Worm (Caenorhabditis elegans) whole organism, L3 larva: ENCODE measurements around the gene stc-1.

ENCODE experiments used
- R02D3.7 ChIP-seq: fragments of 150-350 bp; optimal IDR thresholded peaks from 2 replicates; lab custom pipeline; 2014; ENCODE audit warnings: missing biosample characterization, missing genetic modification characterization
- ZK546.5 ChIP-seq: sonication (generic microtip); optimal IDR thresholded peaks from 2 replicates; lab custom pipeline; 2017; ENCODE audit warnings: missing biosample characterization, missing genetic modification characterization
- aly-2 ChIP-seq: fragments of 150-350 bp; optimal IDR thresholded peaks from 2 replicates; lab custom pipeline; 2014; ENCODE audit warnings: missing biosample characterization, missing genetic modification characterization
- ama-1 ChIP-seq: fragments of 150-350 bp; optimal IDR thresholded peaks from 2 replicates; lab custom pipeline; 2018
- ceh-16 ChIP-seq: sonication (generic microtip); optimal IDR thresholded peaks from 2 replicates; lab custom pipeline; 2017; ENCODE audit warnings: missing biosample characterization, missing genetic modification characterization
- ceh-28 ChIP-seq: fragments of 150-350 bp; optimal IDR thresholded peaks from 2 replicates; lab custom pipeline; 2014; ENCODE audit warnings: missing biosample characterization, missing genetic modification reagents, missing genetic modification characterization
- ceh-82 ChIP-seq: fragments of 150-350 bp; optimal IDR thresholded peaks from 2 replicates; lab custom pipeline; 2014; ENCODE audit warnings: missing biosample characterization, missing genetic modification characterization
- ceh-9 ChIP-seq: sonication (generic microtip); optimal IDR thresholded peaks from 2 replicates; lab custom pipeline; 2018; ENCODE audit warnings: missing biosample characterization, missing genetic modification characterization
- daf-12 ChIP-seq: fragments of 150-350 bp; optimal IDR thresholded peaks from 2 replicates; lab custom pipeline; 2014; ENCODE audit warnings: missing biosample characterization, missing genetic modification reagents, missing genetic modification characterization
- egl-27 ChIP-seq: sonication (generic microtip); optimal IDR thresholded peaks from 4 replicates; lab custom pipeline; 2017; ENCODE audit warnings: missing biosample characterization, missing genetic modification reagents, missing genetic modification characterization
- egl-5 ChIP-seq: fragments of 150-350 bp; optimal IDR thresholded peaks from 2 replicates; lab custom pipeline; 2017; ENCODE audit warnings: missing biosample characterization, missing genetic modification reagents, missing genetic modification characterization, inconsistent platforms
- elt-1 ChIP-seq: fragments of 150-350 bp; optimal IDR thresholded peaks from 2 replicates; lab custom pipeline; 2014; ENCODE audit warnings: missing biosample characterization, missing genetic modification characterization
- elt-2 ChIP-seq: sonication (generic microtip); optimal IDR thresholded peaks from 2 replicates; lab custom pipeline; 2016; ENCODE audit warnings: missing genetic modification reagents, mild to moderate bottlenecking, missing genetic modification characterization, missing compliant biosample characterization
- eor-1 ChIP-seq, 2 experiments: fragments of 150-350 bp; optimal IDR thresholded peaks; 2 replicates each; lab custom pipeline; 2014 to 2018; ENCODE audit warnings: missing biosample characterization in 2 of 2, missing genetic modification characterization in 2 of 2
- fkh-10 ChIP-seq: sonication (generic microtip); optimal IDR thresholded peaks from 2 replicates; lab custom pipeline; 2017; ENCODE audit warnings: missing biosample characterization, missing genetic modification reagents, missing genetic modification characterization
- fos-1 ChIP-seq: fragments of 150-350 bp; optimal IDR thresholded peaks from 2 replicates; lab custom pipeline; 2014; ENCODE audit warnings: missing biosample characterization, missing genetic modification characterization
- hmg-11 ChIP-seq: sonication (generic microtip); optimal IDR thresholded peaks from 2 replicates; lab custom pipeline; 2016; ENCODE audit warnings: missing genetic modification characterization, missing compliant biosample characterization
- jun-1 ChIP-seq: fragments of 150-350 bp; optimal IDR thresholded peaks from 2 replicates; lab custom pipeline; 2014; ENCODE audit warnings: missing biosample characterization, missing genetic modification reagents, missing genetic modification characterization
- lin-15B ChIP-seq: fragments of 150-350 bp; optimal IDR thresholded peaks from 2 replicates; lab custom pipeline; 2014; ENCODE audit warnings: missing biosample characterization, missing genetic modification characterization
- lin-39 ChIP-seq: fragments of 150-350 bp; optimal IDR thresholded peaks from 2 replicates; lab custom pipeline; 2018; ENCODE audit warnings: missing biosample characterization, missing genetic modification reagents, missing genetic modification characterization
- lsy-12 ChIP-seq: sonication (generic microtip); optimal IDR thresholded peaks from 2 replicates; lab custom pipeline; 2016; ENCODE audit warnings: mild to moderate bottlenecking, missing genetic modification characterization, missing compliant biosample characterization
- mdl-1 ChIP-seq: fragments of 150-350 bp; optimal IDR thresholded peaks from 2 replicates; lab custom pipeline; 2014; ENCODE audit warnings: missing biosample characterization, missing genetic modification characterization
- mml-1 ChIP-seq: fragments of 150-350 bp; sonication (generic microtip); optimal IDR thresholded peaks from 3 replicates; lab custom pipeline; 2014; ENCODE audit warnings: missing biosample characterization, missing genetic modification characterization
- nfya-1 ChIP-seq: sonication (generic microtip); optimal IDR thresholded peaks from 2 replicates; lab custom pipeline; 2017; ENCODE audit warnings: missing genetic modification characterization, mild to moderate bottlenecking, missing compliant biosample characterization, antibody characterized with exemption, moderate library complexity; ENCODE audit not compliant: insufficient read depth
- nhr-11 ChIP-seq: fragments of 150-350 bp; optimal IDR thresholded peaks from 2 replicates; lab custom pipeline; 2014; ENCODE audit warnings: missing biosample characterization, missing genetic modification characterization
- nhr-23 ChIP-seq: fragments of 150-350 bp; optimal IDR thresholded peaks from 2 replicates; lab custom pipeline; 2014; ENCODE audit warnings: missing biosample characterization, missing genetic modification reagents, missing genetic modification characterization
- nhr-237 ChIP-seq: fragments of 150-350 bp; optimal IDR thresholded peaks from 2 replicates; lab custom pipeline; 2014; ENCODE audit warnings: missing biosample characterization, missing genetic modification characterization
- nhr-25 ChIP-seq: sonication (generic microtip); optimal IDR thresholded peaks from 2 replicates; lab custom pipeline; 2017; ENCODE audit warnings: missing biosample characterization, missing genetic modification characterization
- nhr-28 ChIP-seq: fragments of 150-350 bp; optimal IDR thresholded peaks from 2 replicates; lab custom pipeline; 2014; ENCODE audit warnings: missing biosample characterization, missing genetic modification characterization
- nhr-43 ChIP-seq: sonication (generic microtip); optimal IDR thresholded peaks from 2 replicates; lab custom pipeline; 2016; ENCODE audit warnings: mild to moderate bottlenecking, missing genetic modification characterization, missing compliant biosample characterization; ENCODE audit not compliant: poor library complexity, severe bottlenecking
- nhr-76 ChIP-seq: fragments of 150-350 bp; sonication (generic microtip); optimal IDR thresholded peaks from 5 replicates; lab custom pipeline; 2014; ENCODE audit warnings: missing biosample characterization, missing genetic modification characterization
- nhr-77 ChIP-seq: fragments of 150-350 bp; optimal IDR thresholded peaks from 2 replicates; lab custom pipeline; 2014; ENCODE audit warnings: missing biosample characterization, missing genetic modification characterization
- pha-4 ChIP-seq: fragments of 150-350 bp; optimal IDR thresholded peaks from 2 replicates; lab custom pipeline; 2014; ENCODE audit warnings: missing biosample characterization, missing genetic modification reagents, missing genetic modification characterization
- pqm-1 ChIP-seq: fragments of 150-350 bp; optimal IDR thresholded peaks from 2 replicates; lab custom pipeline; 2017; ENCODE audit warnings: missing biosample characterization, missing genetic modification characterization, inconsistent platforms
- skn-1 ChIP-seq: fragments of 150-350 bp; optimal IDR thresholded peaks from 2 replicates; lab custom pipeline; 2014; ENCODE audit warnings: missing biosample characterization, missing genetic modification characterization
- snpc-4 ChIP-seq: fragments of 150-350 bp; optimal IDR thresholded peaks from 2 replicates; lab custom pipeline; 2014; ENCODE audit warnings: missing biosample characterization, missing genetic modification characterization
- tbx-2 ChIP-seq: sonication (generic microtip); optimal IDR thresholded peaks from 2 replicates; lab custom pipeline; 2016; ENCODE audit warnings: mild to moderate bottlenecking, missing genetic modification characterization, missing compliant biosample characterization
- unc-39 ChIP-seq: sonication (generic microtip); optimal IDR thresholded peaks from 4 replicates; lab custom pipeline; 2017; ENCODE audit warnings: missing biosample characterization, missing genetic modification characterization
- unc-62 ChIP-seq: fragments of 150-350 bp; sonication (generic microtip); optimal IDR thresholded peaks from 4 replicates; lab custom pipeline; 2014; ENCODE audit warnings: missing biosample characterization, missing genetic modification reagents, missing genetic modification characterization
- ztf-11 ChIP-seq: fragments of 150-350 bp; optimal IDR thresholded peaks from 2 replicates; lab custom pipeline; 2014; ENCODE audit warnings: missing biosample characterization, missing genetic modification characterization
- ztf-4 ChIP-seq: fragments of 150-350 bp; optimal IDR thresholded peaks from 2 replicates; lab custom pipeline; 2014; ENCODE audit warnings: missing biosample characterization, missing genetic modification characterization

stc-1 gene

ce11 chrII:8520625-8521024 lies 45.3 kb downstream of the stc-1 start, which contains the start of gene cht-2:
cht-2 (plus strand) TSS chrII:8520925.
- TF ChIP-seq ceh-9 (tag; lab: Kevin White, UChicago) (no peak), ZK546.5 (tag; lab: Kevin White, UChicago) (no peak), skn-1 (tag; lab: Kevin White, UChicago) (no peak), ceh-82 (tag; lab: Kevin White, UChicago) (no peak), mdl-1 (tag; lab: Kevin White, UChicago) (no peak), ztf-11 (tag; lab: Kevin White, UChicago) (no peak), pqm-1 (tag; lab: Kevin White, UChicago) (no peak), mml-1 (no peak), aly-2 (tag; lab: Kevin White, UChicago) (no peak), nhr-237 (no peak), ztf-4 (tag; lab: Kevin White, UChicago) (no peak)

DNA sequence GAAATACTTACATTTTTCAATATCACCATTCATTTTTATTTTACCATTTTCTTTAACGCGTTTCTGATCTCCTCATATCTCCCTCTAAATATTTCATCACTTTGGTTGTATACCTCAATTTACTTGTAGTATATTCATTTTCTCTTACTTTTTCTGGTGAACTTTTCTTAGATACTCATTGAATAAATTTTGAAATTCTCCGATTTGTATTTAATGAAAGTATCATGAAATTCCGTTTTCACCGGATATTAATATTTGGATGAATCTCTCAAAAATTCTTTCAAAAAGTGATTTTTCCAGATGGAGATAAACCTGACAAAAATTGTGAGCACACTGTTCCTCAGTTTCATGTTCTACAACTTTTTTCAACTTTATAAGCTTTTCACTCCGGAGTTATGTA lies 47.7 kb downstream of the stc-1 start, which contains the start of gene T13H5.8:
T13H5.8 (plus strand) TSS at position 301 of the 400 bp plus-strand sequence.
- TF ChIP-seq elt-1 (no peak), fkh-10 (GFP tag; lab: Kevin White, UChicago) (no peak), unc-62 (no peak), ama-1 (lab: Kevin White, UChicago) (no peak), ceh-28 (tag; lab: Kevin White, UChicago) (no peak), tbx-2 (tag; lab: Kevin White, UChicago) (no peak), nfya-1 (tag; lab: Kevin White, UChicago) (no peak), ztf-11 (tag; lab: Kevin White, UChicago) (no peak), nhr-28 (no peak), mdl-1 (tag; lab: Kevin White, UChicago) (no peak), R02D3.7 (tag; lab: Kevin White, UChicago) (no peak), nhr-76 (tag; lab: Kevin White, UChicago) (no peak), egl-27 (no peak)

- peak; percentile 73 for TF ChIP-seq snpc-4
- TF ChIP-seq lsy-12 (tag; lab: Kevin White, UChicago): peak; percentile 14
- TF ChIP-seq unc-39 (tag; lab: Kevin White, UChicago): no peak
- no peak for TF ChIP-seq nhr-28
- peak; percentile 28 for TF ChIP-seq nhr-76 (tag; lab: Kevin White, UChicago)
- peak; percentile 83 for TF ChIP-seq nhr-23
- TF ChIP-seq nhr-11 (tag; lab: Kevin White, UChicago): no peak
- TF ChIP-seq fos-1 (tag; lab: Kevin White, UChicago): no peak
- TF ChIP-seq pha-4: peak; percentile 92
- TF ChIP-seq nfya-1 (tag; lab: Kevin White, UChicago): peak; percentile 60
- TF ChIP-seq daf-12: no peak
- TF ChIP-seq elt-2: peak; percentile 42
- TF ChIP-seq R02D3.7 (tag; lab: Kevin White, UChicago): peak; percentile 46
- peak; percentile 58 for TF ChIP-seq nhr-43 (tag; lab: Kevin White, UChicago)
- no peak for TF ChIP-seq ceh-28 (tag; lab: Kevin White, UChicago)
- no peak for TF ChIP-seq lin-39 (tag; lab: Kevin White, UChicago)
- TF ChIP-seq fkh-10 (GFP tag; lab: Kevin White, UChicago): no peak
- TF ChIP-seq nhr-25 (tag; lab: Kevin White, UChicago): peak; percentile 52
- no peak for TF ChIP-seq hmg-11 (tag; lab: Kevin White, UChicago)
- peak; percentile 85 for TF ChIP-seq lin-15B
- TF ChIP-seq aly-2 (tag; lab: Kevin White, UChicago): no peak
- no peak for TF ChIP-seq ceh-82 (tag; lab: Kevin White, UChicago)
- TF ChIP-seq mml-1: no peak
- no peak for TF ChIP-seq ztf-11 (tag; lab: Kevin White, UChicago)
- TF ChIP-seq eor-1 (tag; optimal IDR thresholded peaks at IDR 0.05; lab: Kevin White, UChicago): no peak
- no peak for TF ChIP-seq ZK546.5 (tag; lab: Kevin White, UChicago)
- no peak for TF ChIP-seq egl-5 (tag; lab: Kevin White, UChicago)
- TF ChIP-seq nhr-77 (tag; lab: Kevin White, UChicago): no peak
- TF ChIP-seq ceh-16: no peak
- TF ChIP-seq tbx-2 (tag; lab: Kevin White, UChicago): no peak
- TF ChIP-seq pqm-1 (tag; lab: Kevin White, UChicago): no peak
- TF ChIP-seq egl-27: no peak
- no peak for TF ChIP-seq ama-1 (lab: Kevin White, UChicago)
- no peak for TF ChIP-seq jun-1
Measured at ce11 chrII:8516783-8517182, 49.2 kb downstream of the stc-1 start, which contains the start of gene rnh-2. rnh-2 (plus strand) TSS chrII:8517150.
